Worm (Caenorhabditis elegans) whole organism, mixed stage, embryonic: ENCODE results near the gene F53H8.3.

Experiments used
- M03D4.4 ChIP-seq: sonication (generic microtip); optimal IDR thresholded peaks from 2 replicates; lab custom pipeline; 2017; ENCODE audit warnings: mild to moderate bottlenecking, missing genetic modification characterization, missing compliant biosample characterization
- bed-3 ChIP-seq: fragments of 200-800 bp; sonication (Bioruptor generic); optimal IDR thresholded peaks from 3 replicates; lab custom pipeline; 2018; ENCODE audit warnings: mild to moderate bottlenecking, missing genetic modification characterization, moderate library complexity, missing compliant biosample characterization
- ceh-39 ChIP-seq: fragments of 150-350 bp; optimal IDR thresholded peaks from 2 replicates; lab custom pipeline; 2014; ENCODE audit warnings: missing biosample characterization, missing genetic modification characterization
- ceh-43 ChIP-seq: fragments of 200-800 bp; sonication (Bioruptor generic); optimal IDR thresholded peaks from 2 replicates; lab custom pipeline; 2018; ENCODE audit warnings: mild to moderate bottlenecking, missing genetic modification characterization, moderate library complexity, missing compliant biosample characterization
- ceh-83 ChIP-seq: fragments of 200-800 bp; sonication (Bioruptor generic); optimal IDR thresholded peaks from 2 replicates; lab custom pipeline; 2018; ENCODE audit warnings: mild to moderate bottlenecking, missing genetic modification characterization, missing compliant biosample characterization
- ces-1 ChIP-seq: fragments of 150-350 bp; optimal IDR thresholded peaks from 2 replicates; lab custom pipeline; 2014; ENCODE audit warnings: missing biosample characterization, missing genetic modification reagents, missing genetic modification characterization
- cnd-1 ChIP-seq: fragments of 200-800 bp; sonication (Bioruptor generic); optimal IDR thresholded peaks from 2 replicates; lab custom pipeline; 2018; ENCODE audit warnings: mild to moderate bottlenecking, missing genetic modification characterization, missing compliant biosample characterization
- drap-1 ChIP-seq: fragments of 200-800 bp; sonication (Bioruptor generic); optimal IDR thresholded peaks from 3 replicates; lab custom pipeline; 2018; ENCODE audit warnings: mild to moderate bottlenecking, missing genetic modification characterization, missing compliant biosample characterization
- elt-1 ChIP-seq: sonication (generic microtip); optimal IDR thresholded peaks from 2 replicates; lab custom pipeline; 2017; ENCODE audit warnings: missing genetic modification characterization, mild to moderate bottlenecking, missing compliant biosample characterization, antibody characterized with exemption, moderate library complexity, borderline replicate concordance; ENCODE audit not compliant: insufficient read depth
- elt-3 ChIP-seq: fragments of 150-350 bp; optimal IDR thresholded peaks from 2 replicates; lab custom pipeline; 2014; ENCODE audit warnings: missing biosample characterization, missing genetic modification characterization
- flh-1 ChIP-seq: fragments of 200-800 bp; sonication (Bioruptor generic); optimal IDR thresholded peaks from 2 replicates; lab custom pipeline; 2018; ENCODE audit warnings: mild to moderate bottlenecking, missing genetic modification characterization, moderate library complexity, missing compliant biosample characterization
- ham-2 ChIP-seq: fragments of 200-800 bp; sonication (Bioruptor generic); optimal IDR thresholded peaks from 2 replicates; lab custom pipeline; 2018; ENCODE audit warnings: mild to moderate bottlenecking, missing genetic modification characterization, missing compliant biosample characterization
- hlh-1 ChIP-seq: fragments of 150-350 bp; optimal IDR thresholded peaks from 2 replicates; lab custom pipeline; 2014; ENCODE audit warnings: missing biosample characterization, missing genetic modification reagents, missing genetic modification characterization
- lin-13 ChIP-seq: fragments of 150-350 bp; optimal IDR thresholded peaks from 2 replicates; lab custom pipeline; 2014; ENCODE audit warnings: missing biosample characterization, missing genetic modification characterization
- lin-32 ChIP-seq: fragments of 200-800 bp; sonication (Bioruptor generic); optimal IDR thresholded peaks from 2 replicates; lab custom pipeline; 2018; ENCODE audit warnings: mild to moderate bottlenecking, missing genetic modification characterization, missing compliant biosample characterization
- lsy-2 ChIP-seq: fragments of 150-350 bp; optimal IDR thresholded peaks from 2 replicates; lab custom pipeline; 2014; ENCODE audit warnings: missing biosample characterization, missing genetic modification characterization
- mab-5 ChIP-seq: fragments of 150-350 bp; optimal IDR thresholded peaks from 2 replicates; lab custom pipeline; 2014; ENCODE audit warnings: missing biosample characterization, missing genetic modification characterization
- mep-1 ChIP-seq: fragments of 150-350 bp; optimal IDR thresholded peaks from 2 replicates; lab custom pipeline; 2017; ENCODE audit warnings: missing biosample characterization, missing genetic modification reagents, missing genetic modification characterization, inconsistent platforms
- mls-2 ChIP-seq: sonication (generic microtip); optimal IDR thresholded peaks from 2 replicates; lab custom pipeline; 2016; ENCODE audit warnings: mild to moderate bottlenecking, missing genetic modification characterization, moderate library complexity, missing compliant biosample characterization
- nhr-12 ChIP-seq: fragments of 150-350 bp; optimal IDR thresholded peaks from 2 replicates; lab custom pipeline; 2014; ENCODE audit warnings: missing biosample characterization, missing genetic modification characterization
- nhr-2 ChIP-seq: fragments of 150-350 bp; optimal IDR thresholded peaks from 2 replicates; lab custom pipeline; 2014; ENCODE audit warnings: missing biosample characterization, missing genetic modification characterization
- nhr-237 ChIP-seq: fragments of 150-350 bp; optimal IDR thresholded peaks from 2 replicates; lab custom pipeline; 2014; ENCODE audit warnings: missing biosample characterization, missing genetic modification characterization
- nhr-28 ChIP-seq: fragments of 150-350 bp; optimal IDR thresholded peaks from 2 replicates; lab custom pipeline; 2014; ENCODE audit warnings: missing biosample characterization, missing genetic modification characterization
- nhr-76 ChIP-seq: sonication (generic microtip); optimal IDR thresholded peaks from 2 replicates; lab custom pipeline; 2017; ENCODE audit warnings: missing biosample characterization, missing genetic modification characterization
- pha-4 ChIP-seq: fragments of 150-350 bp; optimal IDR thresholded peaks from 2 replicates; lab custom pipeline; 2018; ENCODE audit warnings: missing biosample characterization, missing genetic modification reagents, missing genetic modification characterization
- sem-2 ChIP-seq: fragments of 200-800 bp; sonication (Bioruptor generic); optimal IDR thresholded peaks from 2 replicates; lab custom pipeline; 2018; ENCODE audit warnings: mild to moderate bottlenecking, missing genetic modification characterization, missing compliant biosample characterization
- snpc-4 ChIP-seq: fragments of 150-350 bp; optimal IDR thresholded peaks from 2 replicates; lab custom pipeline; 2014; ENCODE audit warnings: missing biosample characterization, missing genetic modification characterization
- tbx-8 ChIP-seq: fragments of 200-800 bp; sonication (Bioruptor generic); optimal IDR thresholded peaks from 2 replicates; lab custom pipeline; 2018; ENCODE audit warnings: mild to moderate bottlenecking, missing genetic modification characterization, moderate library complexity, missing compliant biosample characterization
- unc-120 ChIP-seq: sonication (generic microtip); optimal IDR thresholded peaks from 2 replicates; lab custom pipeline; 2017; ENCODE audit warnings: missing genetic modification characterization, missing compliant biosample characterization; ENCODE audit not compliant: poor library complexity, severe bottlenecking
- unc-39 ChIP-seq: fragments of 150-350 bp; optimal IDR thresholded peaks from 2 replicates; lab custom pipeline; 2014; ENCODE audit warnings: missing biosample characterization, missing genetic modification characterization
- unc-62 ChIP-seq: fragments of 150-350 bp; optimal IDR thresholded peaks from 2 replicates; lab custom pipeline; 2014; ENCODE audit warnings: missing biosample characterization, missing genetic modification reagents, missing genetic modification characterization
- zip-8 ChIP-seq: fragments of 150-350 bp; optimal IDR thresholded peaks from 2 replicates; lab custom pipeline; 2014; ENCODE audit warnings: missing biosample characterization, missing genetic modification characterization
- ztf-11 ChIP-seq: fragments of 150-350 bp; optimal IDR thresholded peaks from 2 replicates; lab custom pipeline; 2014; ENCODE audit warnings: missing biosample characterization, missing genetic modification characterization

Gene F53H8.3

ce11 chrX:974499-975235 lies 36.3 kb downstream of the F53H8.3 start, which contains the start of gene vps-45:
TSS of gene vps-45 (minus strand) at chrX:974848.
- TF ChIP-seq cnd-1 (tag; lab: Kevin White, UChicago) = no peak
- TF ChIP-seq mab-5 (tag; lab: Kevin White, UChicago) = no peak
- no peak for TF ChIP-seq pha-4
- peak; percentile 44 for TF ChIP-seq ces-1 (GFP tag; lab: Kevin White, UChicago)
- no peak for TF ChIP-seq nhr-12 (tag; lab: Kevin White, UChicago)
- TF ChIP-seq nhr-2 = no peak
- TF ChIP-seq ham-2 (GFP tag; lab: Kevin White, UChicago) = peak; percentile 37
- TF ChIP-seq elt-3 (tag; lab: Kevin White, UChicago) = no peak
- no peak for TF ChIP-seq M03D4.4 (tag; lab: Kevin White, UChicago)
- peak; percentile 16 for TF ChIP-seq mls-2 (tag; lab: Kevin White, UChicago)
- TF ChIP-seq unc-120 = peak; percentile 8
- TF ChIP-seq lsy-2 (tag; lab: Kevin White, UChicago) = peak; percentile 32
- TF ChIP-seq nhr-237 (tag; lab: Kevin White, UChicago) = no peak
- no peak for TF ChIP-seq hlh-1 (tag; lab: Kevin White, UChicago)
- no peak for TF ChIP-seq snpc-4 (tag; lab: Kevin White, UChicago)
- TF ChIP-seq bed-3 (GFP tag; lab: Kevin White, UChicago) = no peak
- TF ChIP-seq nhr-28 (tag; lab: Kevin White, UChicago) = no peak
- no peak for TF ChIP-seq nhr-76 (tag; lab: Kevin White, UChicago)
- TF ChIP-seq ceh-39 (tag; lab: Kevin White, UChicago) = no peak
- TF ChIP-seq lin-32 = peak; percentile 26
- TF ChIP-seq flh-1 (GFP tag; lab: Kevin White, UChicago) = no peak

ce11 chrX:975236-975535 lies 36.8 kb downstream of the F53H8.3 start:
- no peak for TF ChIP-seq ceh-43
- TF ChIP-seq mls-2 (tag; lab: Kevin White, UChicago) = no peak
- no peak for TF ChIP-seq snpc-4 (tag; lab: Kevin White, UChicago)
- no peak for TF ChIP-seq unc-39 (tag; lab: Kevin White, UChicago)
- TF ChIP-seq mab-5 (tag; lab: Kevin White, UChicago) = no peak
- TF ChIP-seq lsy-2 (tag; lab: Kevin White, UChicago) = no peak
- TF ChIP-seq bed-3 (GFP tag; lab: Kevin White, UChicago) = no peak
- TF ChIP-seq cnd-1 (tag; lab: Kevin White, UChicago) = no peak
- TF ChIP-seq zip-8 (tag; lab: Kevin White, UChicago) = no peak
- no peak for TF ChIP-seq elt-3 (tag; lab: Kevin White, UChicago)
- no peak for TF ChIP-seq sem-2

ce11 chrX:977958-978686 lies 39.8 kb downstream of the F53H8.3 start, which contains the start of gene abhd-3.2:
TSS of gene abhd-3.2 (minus strand) at chrX:978008.
- TF ChIP-seq nhr-76 (tag; lab: Kevin White, UChicago) (no peak), tbx-8 (GFP tag; lab: Kevin White, UChicago) (no peak), ces-1 (GFP tag; lab: Kevin White, UChicago) (no peak), lin-32 (no peak)

ce11 chrX:980252-981009 lies 42.1 kb downstream of the F53H8.3 start, which contains the start of gene C44C1.1:
TSS of gene C44C1.1 (plus strand) at chrX:980776.
- peak; percentile 63 for TF ChIP-seq elt-1 (tag; lab: Kevin White, UChicago)
- no peak for TF ChIP-seq sem-2

- TF ChIP-seq drap-1 (GFP tag; lab: Kevin White, UChicago) (no peak), lin-13 (tag; lab: Kevin White, UChicago) (no peak), cnd-1 (tag; lab: Kevin White, UChicago) (no peak), ham-2 (GFP tag; lab: Kevin White, UChicago) (no peak), snpc-4 (tag; lab: Kevin White, UChicago) (no peak), lsy-2 (tag; lab: Kevin White, UChicago) (no peak), ztf-11 (tag; lab: Kevin White, UChicago) (no peak), mab-5 (tag; lab: Kevin White, UChicago) (no peak), sem-2 (no peak), unc-62 (GFP tag; lab: Kevin White, UChicago) (no peak), unc-39 (tag; lab: Kevin White, UChicago) (no peak), ceh-83 (GFP tag; lab: Kevin White, UChicago) (no peak), tbx-8 (GFP tag; lab: Kevin White, UChicago) (no peak), ceh-43 (no peak), mep-1 (tag; lab: Kevin White, UChicago) (no peak), zip-8 (tag; lab: Kevin White, UChicago) (no peak), nhr-28 (tag; lab: Kevin White, UChicago) (no peak)
Observed at ce11 chrX:982598-982997, 44.3 kb downstream of the F53H8.3 start.
